Fruit fly (Drosophila melanogaster) S2 (cell line): ENCODE data around the gene CSN6.

ENCODE experiments used
- CG8478 ChIP-seq: fragments of >200 bp; optimal IDR thresholded peaks from 2 replicates; lab custom pipeline; 2018
- CTCF ChIP-seq, 2 experiments: fragments of >200 bp; optimal IDR thresholded peaks; 2 replicates each; lab custom pipeline; 2018

The CSN6 gene

DNA sequence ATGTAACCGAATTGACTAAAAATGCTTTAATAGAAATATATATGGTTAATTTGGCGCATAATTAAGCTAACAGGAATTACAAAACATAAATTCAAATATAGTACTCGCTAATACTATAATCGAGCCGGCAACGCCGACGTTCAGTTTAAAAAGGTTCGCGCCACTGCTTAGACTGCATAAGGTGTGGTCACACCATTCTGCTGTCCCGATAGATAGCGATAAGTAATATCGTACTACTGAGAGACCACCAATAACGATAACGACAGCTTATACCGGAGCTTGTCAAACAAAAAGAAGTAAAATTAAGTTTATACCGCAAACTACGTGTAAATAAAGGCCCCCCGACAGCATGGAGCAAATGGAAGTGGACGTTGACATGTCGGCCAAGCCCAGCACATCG is at the start of gene CSN6:
Gene CSN6 (plus strand): TSS at position 228 of the 400 bp plus-strand sequence.
- peak; percentile 50 to 57 for TF ChIP-seq CTCF (optimal IDR thresholded peaks at IDR 0.05; lab: Kevin White, UChicago)
- no peak for TF ChIP-seq CG8478

DNA sequence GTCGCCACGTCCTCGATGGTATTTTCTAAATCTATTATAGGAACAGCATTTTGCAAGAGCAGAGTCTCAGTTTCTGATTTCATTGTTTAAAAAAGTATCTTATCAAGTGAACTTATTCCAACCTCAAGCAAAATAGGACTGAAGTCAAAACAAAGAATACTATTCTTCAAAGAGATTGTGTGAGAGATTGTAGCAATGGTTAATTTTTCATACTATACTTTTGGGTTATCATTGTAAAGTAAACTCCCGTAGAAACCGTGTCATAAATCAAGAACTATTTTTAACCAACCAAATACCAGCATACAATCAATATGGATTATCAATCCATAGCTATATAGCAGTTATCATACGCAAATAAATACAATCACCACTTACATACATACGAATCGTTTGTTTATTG is 48.8 kb upstream of the CSN6 start, which contains the start of gene CG33093:
Gene CG33093 (minus strand): TSS at position 122 of the 400 bp plus-strand sequence.
- no peak for TF ChIP-seq CG8478
- TF ChIP-seq CTCF (optimal IDR thresholded peaks at IDR 0.05; lab: Kevin White, UChicago): no peak

- TF ChIP-seq CG8478 (no peak), CTCF (optimal IDR thresholded peaks at IDR 0.05; lab: Kevin White, UChicago) (no peak)
These were observed 46.3 kb upstream of the CSN6 start for dm6 chr3R:22533973-22534931.

dm6 chr3R:22535945-22536344 is 44.6 kb upstream of the CSN6 start:
- no peak for TF ChIP-seq CG8478
- no peak for TF ChIP-seq CTCF (optimal IDR thresholded peaks at IDR 0.05; lab: Kevin White, UChicago)

DNA sequence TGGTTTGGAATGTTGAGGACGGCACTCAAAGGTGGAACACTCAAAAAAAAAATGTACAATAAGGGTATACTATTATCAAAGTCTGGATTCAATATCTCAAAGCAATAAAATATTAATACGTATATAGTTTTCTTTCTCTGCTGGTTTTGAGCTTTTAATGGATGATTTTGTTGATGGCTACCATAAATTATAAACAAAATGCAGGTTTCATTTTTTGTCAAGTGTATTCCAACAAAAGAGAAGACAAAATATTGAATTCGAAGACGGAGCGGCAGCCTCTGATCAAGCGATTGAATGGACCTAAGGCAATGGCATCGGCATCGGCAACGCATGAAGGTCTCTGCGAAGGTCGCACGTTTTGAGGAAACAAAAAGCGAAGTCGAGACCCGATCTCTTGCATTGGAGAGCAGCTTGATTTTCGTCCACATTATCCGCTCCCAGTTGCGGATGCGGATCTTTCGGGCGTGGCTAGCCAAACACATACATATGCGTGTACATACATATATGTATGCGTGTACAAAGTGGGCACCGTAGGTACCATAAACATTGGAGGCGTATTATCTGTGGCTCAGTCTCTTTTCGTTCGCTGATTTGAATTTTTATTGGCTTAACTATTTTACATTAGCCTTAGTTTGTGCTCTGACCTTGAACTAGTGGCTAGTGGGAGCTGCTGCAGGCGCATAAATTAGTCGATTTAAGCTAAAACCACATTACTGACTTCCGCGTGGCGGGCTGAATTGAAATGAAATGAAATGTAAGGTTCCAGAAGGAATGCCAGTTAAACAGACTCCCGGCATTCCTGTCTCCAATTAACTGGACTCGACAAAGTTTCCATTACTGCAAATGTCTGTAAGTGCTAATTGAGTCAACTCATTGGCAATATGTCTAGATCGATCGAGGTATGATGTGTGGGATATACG is 43.8 kb upstream of the CSN6 start:
- no peak for TF ChIP-seq CG8478
- no peak for TF ChIP-seq CTCF (optimal IDR thresholded peaks at IDR 0.05; lab: Kevin White, UChicago)

DNA sequence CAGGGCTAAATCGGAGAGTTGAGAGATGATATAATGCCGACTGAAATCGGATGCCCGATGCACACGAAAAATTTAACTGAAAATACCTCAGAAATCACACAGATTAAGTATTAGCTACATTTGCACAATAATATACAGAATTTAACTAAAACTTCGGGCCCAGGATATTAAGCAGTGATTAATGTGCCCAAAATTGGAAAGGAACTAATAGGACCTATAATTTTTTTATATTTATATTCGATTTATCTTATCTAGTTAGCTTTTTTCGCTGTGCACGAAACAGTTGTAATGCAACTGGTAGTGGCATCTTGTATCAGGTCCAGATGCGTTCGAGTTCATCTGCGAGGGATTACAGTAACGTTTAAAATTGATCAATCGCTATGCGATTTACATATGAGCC is 41.7 kb upstream of the CSN6 start:
- no peak for TF ChIP-seq CTCF (optimal IDR thresholded peaks at IDR 0.05; lab: Kevin White, UChicago)
- TF ChIP-seq CG8478: no peak

- TF ChIP-seq CTCF (optimal IDR thresholded peaks at IDR 0.05; lab: Kevin White, UChicago): no peak
- TF ChIP-seq CG8478: no peak
These were observed 40.8 kb upstream of the CSN6 start, which contains the start of gene CG5326 for dm6 chr3R:22539762-22540161. Gene CG5326, minus strand, starts transcription at chr3R:22539919.

DNA sequence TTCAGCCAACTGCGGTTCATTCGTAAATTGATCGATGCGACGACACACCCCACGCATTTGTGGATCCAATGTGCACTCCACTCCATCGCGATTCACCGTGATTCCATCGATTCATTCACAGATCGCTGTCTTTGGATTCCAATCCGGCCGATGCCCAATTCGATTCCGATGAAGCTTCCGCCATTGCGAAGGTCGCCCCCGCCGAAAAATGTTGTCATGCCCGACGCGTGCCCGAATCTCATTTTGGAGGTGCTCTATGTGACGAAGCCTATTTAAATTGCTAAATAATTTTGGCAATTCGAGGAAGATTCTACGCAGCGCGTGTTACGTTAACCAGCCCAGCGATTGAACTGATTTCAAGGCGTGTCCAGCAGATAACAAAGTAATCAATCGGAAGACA is 39.9 kb upstream of the CSN6 start:
- TF ChIP-seq CG8478 (no peak), CTCF (optimal IDR thresholded peaks at IDR 0.05; lab: Kevin White, UChicago) (no peak)

DNA sequence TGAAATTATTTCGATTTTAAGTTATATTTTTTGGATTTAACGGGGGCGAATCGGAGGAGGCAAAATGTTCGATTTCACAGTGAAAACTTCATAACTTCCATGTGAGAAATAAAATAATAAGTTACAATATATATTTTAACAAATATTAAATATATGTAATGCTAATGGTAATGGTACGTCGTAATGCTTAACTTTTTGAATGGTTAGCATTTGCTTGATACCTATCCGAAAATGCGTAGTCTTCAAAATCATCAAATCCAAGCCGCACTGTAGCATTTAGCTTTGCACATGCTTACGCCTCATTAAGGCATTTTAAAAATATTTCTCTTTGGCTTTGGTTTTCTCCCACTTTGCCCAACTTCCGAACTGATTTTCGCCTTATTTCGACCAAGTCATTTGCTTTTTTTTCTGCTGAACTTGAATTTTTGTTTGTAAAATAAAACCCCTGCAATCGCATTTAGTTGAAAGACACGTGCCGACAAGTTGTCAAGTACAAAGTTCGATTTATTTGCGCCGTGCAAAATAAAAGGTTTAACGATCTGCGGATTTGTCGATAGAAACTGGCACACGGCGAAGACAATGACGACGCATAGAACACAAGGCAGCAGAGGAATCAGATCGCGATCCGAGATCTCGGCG is 37.7 kb upstream of the CSN6 start:
- TF ChIP-seq CG8478 (no peak), CTCF (optimal IDR thresholded peaks at IDR 0.05; lab: Kevin White, UChicago) (no peak)

- TF ChIP-seq CTCF (optimal IDR thresholded peaks at IDR 0.05; lab: Kevin White, UChicago): no peak
- TF ChIP-seq CG8478: no peak
These were observed 34.6 kb upstream of the CSN6 start for dm6 chr3R:22546017-22546416.

DNA sequence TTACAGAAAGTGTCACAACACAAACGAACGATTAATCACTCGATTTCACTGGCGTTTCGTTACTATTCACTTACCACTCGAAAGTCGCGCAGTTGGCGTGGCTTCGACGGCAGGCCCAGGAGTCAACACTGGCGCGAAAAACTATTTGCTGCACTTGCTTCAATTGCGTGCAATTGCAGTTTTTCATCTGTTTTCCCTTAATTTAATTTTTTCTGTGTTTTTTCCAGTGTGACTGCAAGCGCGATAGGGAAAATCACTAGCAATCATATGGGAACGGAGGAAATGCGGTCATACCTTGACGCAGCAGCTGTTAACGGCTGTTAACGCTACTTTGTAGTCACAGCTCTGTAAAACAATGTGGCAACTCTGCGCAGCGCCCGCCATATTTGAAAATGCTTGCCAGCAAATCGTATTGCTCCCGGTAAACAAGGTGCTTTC is 33.0 kb upstream of the CSN6 start, which contains the start of gene AdipoR:
Gene AdipoR (minus strand): TSS at position 262 of the 438 bp plus-strand sequence.
- TF ChIP-seq CTCF (optimal IDR thresholded peaks at IDR 0.05; lab: Kevin White, UChicago) (peak in 1 of 2 experiments; percentile 25), CG8478 (no peak)

DNA sequence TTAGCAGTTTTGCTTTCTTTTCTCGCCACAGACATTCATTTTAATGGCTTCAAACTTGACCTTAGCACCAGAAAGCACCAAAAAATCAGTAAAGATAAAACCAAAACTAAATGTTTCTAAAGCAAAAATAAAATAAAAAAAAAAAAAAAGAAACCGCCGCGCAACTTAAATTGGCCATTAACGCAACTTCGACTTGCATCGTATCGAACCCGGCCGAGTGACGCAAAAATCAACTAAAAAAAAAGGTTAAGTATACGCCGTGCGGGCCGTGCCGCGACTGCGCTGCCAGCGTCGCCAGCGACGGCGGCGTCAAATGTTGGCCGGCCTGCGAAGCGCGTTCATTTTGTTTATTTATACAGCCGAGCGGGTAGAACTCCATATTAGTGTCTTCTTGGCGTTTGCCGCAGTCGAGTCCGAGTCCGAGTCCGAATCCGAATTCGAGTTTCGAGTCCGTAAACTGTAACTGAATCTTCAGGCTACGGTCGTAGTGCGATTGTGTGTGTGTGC is 30.2 kb upstream of the CSN6 start, which contains the start of gene bond:
Gene bond (plus strand): TSS at position 375 of the 507 bp plus-strand sequence.
- TF ChIP-seq CTCF (optimal IDR thresholded peaks at IDR 0.05; lab: Kevin White, UChicago) (no peak), CG8478 (no peak)

DNA sequence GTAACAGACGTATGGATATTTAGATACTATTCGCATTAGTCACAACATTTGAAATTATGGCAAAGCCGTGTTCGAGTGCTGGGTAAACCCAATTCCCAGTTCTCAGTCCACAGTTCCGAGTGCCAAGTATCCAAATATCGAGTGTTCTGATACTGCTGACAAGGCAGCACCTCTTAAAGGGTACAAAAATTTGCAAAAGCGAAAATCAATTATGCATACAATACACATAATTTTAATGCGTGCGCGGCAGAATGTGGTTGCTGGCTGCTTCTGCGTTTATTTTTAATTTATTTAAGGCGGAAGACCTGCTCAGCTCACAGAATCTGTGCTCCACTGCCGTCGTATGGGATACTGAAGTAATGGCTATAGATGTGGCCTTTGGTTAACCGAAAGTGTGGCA is 27.9 kb upstream of the CSN6 start:
- TF ChIP-seq CG8478 (no peak), CTCF (optimal IDR thresholded peaks at IDR 0.05; lab: Kevin White, UChicago) (no peak)

DNA sequence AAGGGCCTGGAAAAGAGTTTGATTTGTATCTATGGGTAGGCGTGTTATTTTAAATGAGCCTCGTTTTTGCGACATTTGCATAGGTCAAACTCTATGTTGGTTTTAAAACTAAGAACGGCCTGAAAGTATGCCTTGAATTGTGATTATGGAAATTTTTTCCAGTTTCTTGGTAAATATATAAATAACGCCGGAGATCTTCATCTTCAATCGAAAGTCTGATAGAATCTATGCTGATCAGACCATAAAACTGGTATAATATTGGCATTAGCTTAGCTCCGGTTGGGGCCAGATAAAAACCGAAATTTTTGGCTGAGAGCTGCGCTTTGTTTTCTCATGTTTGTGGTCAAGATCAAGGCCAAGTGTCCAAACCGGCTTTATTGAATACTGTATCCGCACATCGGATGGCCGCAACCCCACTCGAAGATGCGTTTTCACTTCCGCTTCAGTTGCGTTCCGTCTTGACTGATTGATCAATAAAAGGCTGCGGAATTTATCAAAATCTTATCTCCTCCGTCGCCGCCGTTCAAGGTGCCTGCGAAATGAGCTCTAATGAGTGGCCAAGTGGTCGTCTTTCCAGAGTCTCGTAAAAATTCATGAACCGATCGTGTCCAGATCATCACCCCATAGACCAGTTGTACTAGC is 23.4 kb upstream of the CSN6 start:
- no peak for TF ChIP-seq CTCF (optimal IDR thresholded peaks at IDR 0.05; lab: Kevin White, UChicago)
- no peak for TF ChIP-seq CG8478
